Fruit fly (Drosophila melanogaster): Measurements from ENCODE around the gene tx.
A peak's percentile ranks its signal among the peaks of the same experiment; 100 is the strongest.

DNA sequence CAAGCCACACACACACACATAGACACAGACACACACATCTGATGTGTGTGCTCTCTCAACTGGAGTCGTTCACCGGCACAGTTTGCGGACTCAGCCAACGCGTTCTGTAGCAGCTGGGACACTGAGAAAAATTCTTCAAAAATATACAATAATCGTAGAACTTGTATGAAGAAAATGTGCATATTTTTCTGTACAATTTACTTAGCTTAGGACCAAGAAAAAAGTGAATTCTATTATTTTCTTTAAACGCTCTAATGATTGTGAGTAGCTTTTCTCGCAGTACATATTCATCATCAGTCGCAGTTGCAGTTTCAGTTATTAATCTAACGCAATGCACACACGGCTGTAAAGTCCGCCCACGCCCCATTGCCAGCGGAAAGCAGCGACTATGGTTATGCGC is 55.8 kb downstream of the tx start:
- TF ChIP-seq CG12605 (GFP tag; IDR thresholded peaks at IDR 0.05) (peak; percentile 75), CG34367 (tag; optimal IDR thresholded peaks at IDR 0.05) (no peak), CG15710 (tag; optimal IDR thresholded peaks at IDR 0.05) (peak; percentile 33), CG4496 (GFP tag; IDR thresholded peaks at IDR 0.05) (peak; percentile 91), EcR (GFP tag; optimal IDR thresholded peaks at IDR 0.05) (peak; percentile 24), fd96Ca (GFP tag; IDR thresholded peaks at IDR 0.05) (peak; percentile 82), CG8159 (tag; optimal IDR thresholded peaks at IDR 0.05) (peak; percentile 69), Ets98B (GFP tag; IDR thresholded peaks at IDR 0.05) (peak; percentile 81), Pif1B (GFP tag; optimal IDR thresholded peaks at IDR 0.05) (no peak), CG32121 (GFP tag; IDR thresholded peaks at IDR 0.05) (peak; percentile 88), CG17806 (tag; optimal IDR thresholded peaks at IDR 0.05) (peak; percentile 62), CG8301 (tag; optimal IDR thresholded peaks at IDR 0.05) (peak; percentile 82)

Measured in whole organism, pupa.